Worm (Caenorhabditis elegans) whole organism, late embryonic: Measurements from ENCODE around the gene acr-2.

ENCODE experiments used
- T23F11.4 ChIP-seq: fragments of 200-800 bp; sonication (Bioruptor generic); optimal IDR thresholded peaks from 2 replicates; lab custom pipeline; 2018; ENCODE audit warnings: mild to moderate bottlenecking, missing genetic modification characterization, missing compliant biosample characterization
- ahr-1 ChIP-seq: sonication (generic microtip); optimal IDR thresholded peaks from 2 replicates; lab custom pipeline; 2016; ENCODE audit warnings: missing genetic modification characterization, missing compliant biosample characterization
- ceh-19 ChIP-seq: fragments of 200-800 bp; sonication (Bioruptor generic); optimal IDR thresholded peaks from 2 replicates; lab custom pipeline; 2018; ENCODE audit warnings: mild to moderate bottlenecking, missing genetic modification characterization, missing compliant biosample characterization
- ceh-9 ChIP-seq: sonication (generic microtip); optimal IDR thresholded peaks from 2 replicates; lab custom pipeline; 2016; ENCODE audit warnings: mild to moderate bottlenecking, missing genetic modification characterization, inconsistent platforms, missing compliant biosample characterization
- elt-2 ChIP-seq: sonication (generic microtip); optimal IDR thresholded peaks from 2 replicates; lab custom pipeline; 2016; ENCODE audit warnings: missing genetic modification reagents, missing genetic modification characterization, missing compliant biosample characterization
- ets-4 ChIP-seq: sonication (generic microtip); optimal IDR thresholded peaks from 2 replicates; lab custom pipeline; 2016; ENCODE audit warnings: missing genetic modification characterization, missing compliant biosample characterization
- fkh-6 ChIP-seq: sonication (generic microtip); optimal IDR thresholded peaks from 2 replicates; lab custom pipeline; 2016; ENCODE audit warnings: missing genetic modification characterization, missing compliant biosample characterization
- lim-6 ChIP-seq: sonication (generic microtip); optimal IDR thresholded peaks from 2 replicates; lab custom pipeline; 2016; ENCODE audit warnings: missing genetic modification characterization, missing compliant biosample characterization
- mec-3 ChIP-seq: sonication (generic microtip); optimal IDR thresholded peaks from 2 replicates; lab custom pipeline; 2016; ENCODE audit warnings: borderline replicate concordance, missing genetic modification characterization, missing compliant biosample characterization
- pat-9 ChIP-seq: fragments of 200-800 bp; sonication (Bioruptor generic); optimal IDR thresholded peaks from 2 replicates; lab custom pipeline; 2018; ENCODE audit warnings: mild to moderate bottlenecking, missing genetic modification characterization, moderate library complexity, missing compliant biosample characterization
- pha-4 ChIP-seq: fragments of 150-350 bp; optimal IDR thresholded peaks from 2 replicates; lab custom pipeline; 2018; ENCODE audit warnings: missing biosample characterization, missing genetic modification reagents, missing genetic modification characterization

DNA sequence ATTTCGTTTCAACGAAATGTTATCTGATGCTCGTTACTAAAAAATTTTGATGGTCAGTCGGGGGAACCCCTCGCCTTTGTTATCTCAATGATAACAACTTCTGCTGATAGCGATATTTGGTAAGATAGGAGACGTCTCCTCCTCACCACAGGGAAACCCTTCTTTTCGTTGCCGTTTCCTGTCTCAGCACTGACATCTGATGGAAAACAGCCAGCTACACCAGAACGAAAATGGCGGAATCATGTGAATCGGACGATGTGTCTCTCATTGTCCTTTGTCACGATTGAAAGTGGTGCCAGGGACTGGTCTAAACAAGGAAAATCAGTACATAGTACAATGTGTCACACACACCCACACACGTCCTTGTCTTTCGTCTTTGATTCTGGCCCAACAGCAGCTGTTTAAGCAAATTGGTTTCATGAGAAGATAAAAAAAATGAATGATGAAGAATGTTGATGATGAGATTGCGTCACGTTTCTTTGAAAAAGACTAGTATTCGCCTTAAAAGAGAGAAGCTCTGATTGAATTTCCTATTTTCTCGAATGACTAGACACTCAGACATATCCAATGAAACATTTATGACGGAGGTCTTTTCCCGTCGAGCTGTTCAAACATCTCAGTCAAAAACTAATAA lies 34.1 kb downstream of the acr-2 start:
- no peak for TF ChIP-seq fkh-6 (tag; lab: Kevin White, UChicago)
- no peak for TF ChIP-seq ceh-9
- TF ChIP-seq ets-4 (tag; lab: Kevin White, UChicago): no peak
- TF ChIP-seq elt-2 (tag; lab: Kevin White, UChicago): peak; percentile 94
- no peak for TF ChIP-seq mec-3 (tag; lab: Kevin White, UChicago)
- no peak for TF ChIP-seq T23F11.4 (GFP tag; lab: Kevin White, UChicago)
- TF ChIP-seq pat-9 (tag; lab: Kevin White, UChicago): no peak
- no peak for TF ChIP-seq lim-6
- TF ChIP-seq ceh-19: no peak
- no peak for TF ChIP-seq pha-4
- TF ChIP-seq ahr-1 (tag; lab: Kevin White, UChicago): no peak
